Fruit fly (Drosophila melanogaster): ENCODE measurements around the gene CG9525.

The CG9525 gene

DNA sequence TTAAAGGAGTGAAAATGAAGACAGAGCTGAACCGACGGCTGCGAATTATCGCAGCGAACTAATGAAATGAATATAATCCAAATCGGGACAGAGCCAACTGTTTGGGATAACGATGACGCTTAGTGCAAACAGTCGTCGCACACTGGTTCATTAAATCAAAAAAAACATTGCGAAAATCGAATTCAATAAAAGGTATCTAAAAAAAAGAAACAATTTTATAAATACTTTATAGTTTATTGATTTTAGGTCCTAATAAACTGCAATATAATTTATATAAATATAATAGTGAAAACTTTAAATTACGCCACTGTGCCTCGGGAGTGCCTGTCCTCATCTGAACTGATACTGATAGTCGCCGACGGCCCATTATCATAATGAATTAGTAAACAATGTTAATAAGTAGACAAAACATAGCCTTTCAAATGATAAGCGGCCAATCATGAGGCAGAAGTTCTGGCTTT, 3.1 kb downstream of the CG9525 start, which contains the start of gene CG31886 (continued):
- TF ChIP-seq yki (optimal IDR thresholded peaks at IDR 0.05): no peak
- no peak for TF ChIP-seq Mad (GFP tag; optimal IDR thresholded peaks at IDR 0.05)
- no peak for TF ChIP-seq BEAF-32 (GFP tag; optimal IDR thresholded peaks at IDR 0.05)
- TF ChIP-seq NFAT (GFP tag; IDR thresholded peaks at IDR 0.05): no peak
- TF ChIP-seq CG12071 (GFP tag; optimal IDR thresholded peaks at IDR 0.05): no peak
- no peak for TF ChIP-seq ewg (GFP tag; optimal IDR thresholded peaks at IDR 0.05)
- TF ChIP-seq Atf6 (GFP tag; IDR thresholded peaks at IDR 0.05): no peak; the same call in 1 of the 2 replicates
- no peak for TF ChIP-seq CG34224 (GFP tag; IDR thresholded peaks at IDR 0.05; ENCODE audit: partially characterized antibody)
- TF ChIP-seq sisA (GFP tag; IDR thresholded peaks at IDR 0.05): no peak; the same call in 1 of the 2 replicates
- TF ChIP-seq CG1832 (GFP tag; optimal IDR thresholded peaks at IDR 0.05): no peak
- TF ChIP-seq nerfin-2 (GFP tag; IDR thresholded peaks at IDR 0.05; ENCODE audit: partially characterized antibody): no peak
- peak; percentile 18 for TF ChIP-seq caup (GFP tag; optimal IDR thresholded peaks at IDR 0.05; ENCODE audit: severe bottlenecking)
- TF ChIP-seq Lhr (GFP tag; optimal IDR thresholded peaks at IDR 0.05): no peak
- 0 out of 2 replicates have a peak, but pooled peaks have one; percentile 14 for TF ChIP-seq ap (GFP tag; IDR thresholded peaks at IDR 0.05)
- no peak for TF ChIP-seq CG8478 (optimal IDR thresholded peaks at IDR 0.05)
- no peak for TF ChIP-seq CG11456 (GFP tag; IDR thresholded peaks at IDR 0.05)
- peak; percentile 27 for TF ChIP-seq CG4424 (GFP tag; optimal IDR thresholded peaks at IDR 0.05)
- no peak for TF ChIP-seq crol (GFP tag; IDR thresholded peaks at IDR 0.05)
- TF ChIP-seq Usf (GFP tag; optimal IDR thresholded peaks at IDR 0.05): no peak
- peak; percentile 3 for TF ChIP-seq CG10209 (GFP tag; optimal IDR thresholded peaks at IDR 0.05)
- TF ChIP-seq slbo (GFP tag; IDR thresholded peaks at IDR 0.05): peak; percentile 64
- TF ChIP-seq CG1647 (GFP tag; optimal IDR thresholded peaks at IDR 0.05): no peak
- TF ChIP-seq gcm (GFP tag; optimal IDR thresholded peaks at IDR 0.05): no peak
- no peak for TF ChIP-seq Dad (GFP tag; optimal IDR thresholded peaks at IDR 0.05)
- TF ChIP-seq org-1 (GFP tag; optimal IDR thresholded peaks at IDR 0.05): no peak
- peak; percentile 30 for TF ChIP-seq CG9727 (GFP tag; optimal IDR thresholded peaks at IDR 0.05)
- peak; percentile 40; the same call in 1 of the 3 replicates for TF ChIP-seq tgo (GFP tag; IDR thresholded peaks at IDR 0.05)
- no peak for TF ChIP-seq CG4707 (GFP tag; optimal IDR thresholded peaks at IDR 0.05)
- no peak for TF ChIP-seq Eip74EF (GFP tag; optimal IDR thresholded peaks at IDR 0.05)
- no peak for TF ChIP-seq pum (GFP tag; optimal IDR thresholded peaks at IDR 0.05)
- TF ChIP-seq Adf1 (GFP tag; IDR thresholded peaks at IDR 0.05): no peak; the same call in 1 of the 2 replicates
- no peak for TF ChIP-seq Dll (GFP tag; IDR thresholded peaks at IDR 0.05; ENCODE audit: partially characterized antibody)
- TF ChIP-seq CG31441 (GFP tag; IDR thresholded peaks at IDR 0.05): no peak; the same call in 1 of the 2 replicates
- no peak for TF ChIP-seq CG30020 (tag; optimal IDR thresholded peaks at IDR 0.05)
- no peak for TF ChIP-seq gce (GFP tag; IDR thresholded peaks at IDR 0.05)
- no peak for TF ChIP-seq CG15269 (tag; optimal IDR thresholded peaks at IDR 0.05)
- TF ChIP-seq dati (GFP tag; IDR thresholded peaks at IDR 0.05): 0 out of 2 replicates have a peak, but pooled peaks have one; percentile 4
- TF ChIP-seq CG18599 (GFP tag; optimal IDR thresholded peaks at IDR 0.05): peak; percentile 62
- TF ChIP-seq NfI (GFP tag; optimal IDR thresholded peaks at IDR 0.05): no peak
- TF ChIP-seq Ada2b (GFP tag; IDR thresholded peaks at IDR 0.05): no peak
- TF ChIP-seq cwo (GFP tag; optimal IDR thresholded peaks at IDR 0.05): no peak
- TF ChIP-seq CG3847 (GFP tag; IDR thresholded peaks at IDR 0.05): no peak
- TF ChIP-seq vvl (GFP tag; IDR thresholded peaks at IDR 0.05): no peak; the same call in 1 of the 2 replicates
- no peak for TF ChIP-seq TFAM (GFP tag; optimal IDR thresholded peaks at IDR 0.05)
- no peak for TF ChIP-seq MTF-1 (GFP tag; optimal IDR thresholded peaks at IDR 0.05; ENCODE audit: borderline replicate concordance)
- TF ChIP-seq CG12391 (tag; optimal IDR thresholded peaks at IDR 0.05): peak; percentile 21
- peak; percentile 16 for TF ChIP-seq CG15696 (tag; optimal IDR thresholded peaks at IDR 0.05)
- no peak for TF ChIP-seq dmrt99B (tag; optimal IDR thresholded peaks at IDR 0.05)
- TF ChIP-seq mirr (GFP tag; optimal IDR thresholded peaks at IDR 0.05): peak; percentile 13
- TF ChIP-seq lab (GFP tag; optimal IDR thresholded peaks at IDR 0.05): peak; percentile 55

Data from whole organism, embryonic.